Fruit fly (Drosophila melanogaster) ovary, adult (tissue): ENCODE data around the gene slmo.

ENCODE experiments used
- CG17801 ChIP-seq: fragments of 200-800 bp; optimal IDR thresholded peaks from 2 replicates; lab custom pipeline; 2019; ENCODE audit warnings: missing biosample characterization, mild to moderate bottlenecking, missing genetic modification characterization, moderate library complexity; ENCODE audit not compliant: partially characterized antibody

slmo gene

dm6 chr2L:6022793-6023192 is 25.7 kb downstream of the slmo start:
- no peak for TF ChIP-seq CG17801 (GFP tag; lab: Kevin White, UChicago)

dm6 chr2L:6020535-6020934 is 28.0 kb downstream of the slmo start, which contains the start of gene CG13996:
CG13996 (plus strand) TSS chr2L:6020835.
- no peak for TF ChIP-seq CG17801 (GFP tag; lab: Kevin White, UChicago)

- TF ChIP-seq CG17801 (GFP tag; lab: Kevin White, UChicago), result no peak
Observed at dm6 chr2L:6019352-6020131, 29.0 kb downstream of the slmo start, which contains the start of gene H2.0. H2.0 (minus strand) TSS chr2L:6019402.

DNA sequence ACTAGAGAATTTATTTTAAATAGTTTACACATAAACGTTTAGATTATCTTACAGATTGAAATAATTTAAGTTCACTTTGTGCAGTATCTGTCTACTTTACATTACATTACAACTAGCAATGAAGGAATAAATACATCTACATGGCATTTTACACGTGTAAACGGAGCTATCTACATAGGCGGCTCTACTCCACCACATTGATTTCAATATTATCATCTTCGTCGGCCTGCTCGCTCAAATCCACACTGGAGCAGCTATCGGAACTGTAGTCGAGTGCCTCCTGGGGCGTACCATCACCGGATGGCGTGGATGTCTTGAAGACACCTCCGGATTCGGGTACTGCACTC is 35.5 kb downstream of the slmo start:
- no peak for TF ChIP-seq CG17801 (GFP tag; lab: Kevin White, UChicago)

- peak; percentile 68 for TF ChIP-seq CG17801 (GFP tag; lab: Kevin White, UChicago)
Observed at dm6 chr2L:6012303-6013070, 36.0 kb downstream of the slmo start, which contains the start of gene CG9098. CG9098 (minus strand) TSS chr2L:6012338.

DNA sequence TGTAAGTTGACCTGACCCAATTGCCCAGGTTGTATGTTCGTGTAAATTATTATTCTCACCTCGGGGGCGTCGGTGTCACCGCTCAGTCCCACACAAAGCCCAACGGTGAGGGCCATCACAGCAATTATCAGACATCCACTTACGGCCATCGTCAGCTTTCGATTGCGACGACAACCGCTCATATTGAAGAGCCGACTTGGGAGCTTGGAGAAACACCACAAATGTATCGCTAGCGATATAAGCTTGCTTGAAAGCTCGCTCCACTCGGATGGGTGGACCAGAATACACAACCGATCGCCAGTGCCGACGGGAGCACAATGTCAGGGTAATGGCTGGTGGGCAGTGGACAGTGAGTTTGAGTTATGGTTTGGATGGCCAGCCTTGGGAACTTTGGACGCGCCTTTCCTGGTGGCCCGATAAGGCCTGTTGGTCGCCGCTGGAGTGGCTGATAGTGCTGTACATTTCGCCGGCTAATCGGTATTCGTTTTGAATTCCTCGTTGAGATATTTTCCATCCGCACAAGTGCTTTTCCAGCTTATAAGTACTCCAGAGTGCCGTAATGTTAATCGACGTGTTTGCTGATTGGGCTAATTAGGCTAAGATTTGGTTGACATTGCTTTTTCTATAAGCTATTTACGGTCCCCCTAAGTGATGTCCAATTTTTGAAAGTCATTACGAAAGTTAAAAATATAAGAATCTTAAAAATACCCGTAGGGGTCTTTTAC is 41.8 kb downstream of the slmo start, which contains the start of gene Gal:
Gal (minus strand) TSS at position 320 of the 725 bp plus-strand sequence.
- no peak for TF ChIP-seq CG17801 (GFP tag; lab: Kevin White, UChicago)

- no peak for TF ChIP-seq CG17801 (GFP tag; lab: Kevin White, UChicago)
Observed at dm6 chr2L:6000065-6000464, 48.4 kb downstream of the slmo start, which contains the start of gene Tsp26A. Tsp26A (plus strand) TSS chr2L:6000228.

DNA sequence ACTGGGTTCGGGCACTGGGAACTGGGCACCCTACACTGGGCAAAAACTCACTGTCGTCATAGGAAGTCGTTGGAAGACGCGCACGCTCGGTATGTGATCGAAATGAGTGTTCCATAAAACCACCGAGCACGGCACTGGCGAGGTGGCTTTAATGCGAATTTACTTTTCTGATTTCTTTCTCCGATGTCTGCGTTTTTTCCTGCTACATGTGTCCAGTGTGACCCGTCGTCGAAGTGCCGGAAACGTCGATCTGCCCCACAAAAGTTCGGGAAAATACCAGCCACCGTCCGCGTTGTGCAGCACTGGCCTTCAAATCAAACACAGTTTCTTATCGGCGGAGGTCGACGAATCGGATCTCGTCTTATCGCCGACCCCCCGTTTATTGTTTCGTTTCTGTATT is 49.3 kb downstream of the slmo start, which contains the start of gene Kdm5:
Kdm5 (minus strand) TSS at position 255 of the 400 bp plus-strand sequence.
- peak; percentile 22 for TF ChIP-seq CG17801 (GFP tag; lab: Kevin White, UChicago)

DNA sequence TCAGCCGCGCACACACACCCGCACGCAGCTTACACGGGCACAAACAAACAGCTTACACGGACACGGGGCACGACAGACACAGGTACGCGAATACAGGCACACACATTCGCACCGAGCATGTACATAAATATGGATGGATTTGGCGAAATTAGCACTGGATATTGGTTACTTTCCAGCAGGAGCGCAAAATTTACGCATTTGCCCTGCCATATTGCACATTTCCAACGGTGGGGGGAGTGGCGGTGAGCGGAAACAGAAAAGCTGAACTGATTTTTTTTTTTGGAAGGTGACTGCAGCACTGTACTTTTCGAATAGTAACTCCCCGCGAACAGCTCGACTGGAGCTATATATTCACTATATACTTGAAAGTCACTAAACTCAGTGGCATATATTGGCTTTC is 50.1 kb downstream of the slmo start:
- no peak for TF ChIP-seq CG17801 (GFP tag; lab: Kevin White, UChicago)

- TF ChIP-seq CG17801 (GFP tag; lab: Kevin White, UChicago), result no peak
Observed at dm6 chr2L:5997609-5998229, 50.8 kb downstream of the slmo start.
